Fruit fly (Drosophila melanogaster) whole organism, pupa: ENCODE results near the gene CG6785.

Experiments used
- CG14655 ChIP-seq: fragments of 200-800 bp; sonication (Bioruptor generic); optimal IDR thresholded peaks from 3 replicates; lab custom pipeline; 2017; ENCODE audit warnings: mild to moderate bottlenecking, missing biosample characterization, missing genetic modification reagents, missing genetic modification characterization
- CG15710 ChIP-seq: fragments of 200-800 bp; sonication (Bioruptor generic); optimal IDR thresholded peaks from 2 replicates; lab custom pipeline; 2018; ENCODE audit warnings: missing biosample characterization, mild to moderate bottlenecking, missing genetic modification characterization, moderate library complexity
- CG34367 ChIP-seq: fragments of 200-800 bp; sonication (Bioruptor generic); optimal IDR thresholded peaks from 2 replicates; lab custom pipeline; 2018; ENCODE audit warnings: missing biosample characterization, mild to moderate bottlenecking, missing genetic modification characterization
- CG4496 ChIP-seq: fragments of 200-800 bp; sonication (Bioruptor generic); IDR thresholded peaks from 3 replicates; pipeline ENCODE4 v1.3.6; 2022; ENCODE audit warnings: missing biosample characterization, missing genetic modification characterization
- CG8159 ChIP-seq: fragments of 200-800 bp; sonication (Bioruptor generic); optimal IDR thresholded peaks from 3 replicates; lab custom pipeline; 2018; ENCODE audit warnings: missing biosample characterization, mild to moderate bottlenecking, missing genetic modification characterization, moderate library complexity
- CG9948 ChIP-seq: fragments of 200-800 bp; sonication (Bioruptor generic); optimal IDR thresholded peaks from 2 replicates; lab custom pipeline; 2018; ENCODE audit warnings: missing biosample characterization, mild to moderate bottlenecking, missing genetic modification characterization, moderate library complexity
- D1 ChIP-seq: fragments of 200-800 bp; sonication (Bioruptor generic); optimal IDR thresholded peaks from 2 replicates; lab custom pipeline; 2018; ENCODE audit warnings: missing biosample characterization, mild to moderate bottlenecking, missing genetic modification characterization, moderate library complexity
- EcR ChIP-seq: fragments of 200-800 bp; sonication (Bioruptor generic); optimal IDR thresholded peaks from 3 replicates; lab custom pipeline; 2019; ENCODE audit warnings: missing biosample characterization, missing genetic modification characterization, mild to moderate bottlenecking, moderate library complexity, missing genetic modification reagents
- Pif1B ChIP-seq: fragments of 200-800 bp; sonication (Bioruptor generic); optimal IDR thresholded peaks from 3 replicates; lab custom pipeline; 2016; ENCODE audit warnings: missing biosample characterization, missing genetic modification characterization
- Snoo ChIP-seq: fragments of 200-800 bp; sonication (Bioruptor generic); optimal IDR thresholded peaks from 3 replicates; lab custom pipeline; 2017; ENCODE audit warnings: missing biosample characterization, mild to moderate bottlenecking, missing genetic modification characterization, inconsistent platforms
- fd96Ca ChIP-seq: fragments of 200-800 bp; sonication (Bioruptor generic); IDR thresholded peaks from 3 replicates; pipeline ENCODE4 v1.3.6; 2022; ENCODE audit warnings: missing biosample characterization, missing genetic modification characterization
- gl ChIP-seq: fragments of 200-800 bp; sonication (Bioruptor generic); optimal IDR thresholded peaks from 2 replicates; lab custom pipeline; 2018; ENCODE audit warnings: missing biosample characterization, mild to moderate bottlenecking, missing genetic modification characterization

DNA sequence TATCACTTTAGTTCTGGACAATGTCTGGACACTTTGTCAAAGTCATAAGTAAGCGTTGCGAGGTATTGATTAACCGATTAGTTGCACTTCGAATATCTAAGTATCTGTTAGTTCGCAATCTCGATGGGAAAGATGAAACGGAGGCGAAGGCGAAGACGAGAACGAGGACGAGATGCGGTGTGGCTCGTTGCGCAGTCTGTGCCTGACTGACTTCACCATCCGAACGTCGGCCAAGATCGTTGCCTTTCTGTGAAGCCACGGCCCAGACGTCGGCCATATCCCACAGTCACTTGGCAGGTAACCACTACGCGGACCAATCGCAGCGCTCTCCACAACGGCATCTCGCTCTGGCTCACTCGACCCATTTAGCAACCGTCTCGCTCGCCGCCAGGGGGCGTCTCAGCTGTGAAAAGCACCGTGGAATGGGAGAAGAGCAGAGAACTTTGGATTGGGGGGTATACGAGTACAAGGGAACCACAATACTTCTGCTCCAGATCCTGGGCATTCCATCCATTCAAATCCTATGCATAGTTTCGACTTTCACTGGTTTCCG is 40.7 kb upstream of the CG6785 start, which contains the start of gene prd:
- TF ChIP-seq CG9948 (tag; lab: Kevin White, UChicago) = no peak
- no peak for TF ChIP-seq gl
- TF ChIP-seq CG4496 (GFP tag; lab: Robert Waterston, UW) = no peak
- TF ChIP-seq fd96Ca = no peak
- no peak for TF ChIP-seq CG15710 (tag; lab: Kevin White, UChicago)
- no peak for TF ChIP-seq Pif1B
- no peak for TF ChIP-seq D1
- TF ChIP-seq Snoo = no peak
- no peak for TF ChIP-seq CG14655
- TF ChIP-seq EcR = no peak
- TF ChIP-seq CG34367 (tag; lab: Kevin White, UChicago) = no peak
- no peak for TF ChIP-seq CG8159 (tag; lab: Kevin White, UChicago)
